Fruit fly (Drosophila melanogaster) S2 (cell line): Measurements from ENCODE around the gene CG18787.

ENCODE experiments used
- CG8478 ChIP-seq: fragments of >200 bp; optimal IDR thresholded peaks from 2 replicates; lab custom pipeline; 2018
- CTCF ChIP-seq, 2 experiments: fragments of >200 bp; optimal IDR thresholded peaks; 2 replicates each; lab custom pipeline; 2018

dm6 chr2L:12045578-12045940 lies 46.4 kb upstream of the CG18787 start:
- TF ChIP-seq CG8478 (lab: Kevin White, UChicago): no peak
- no peak for TF ChIP-seq CTCF (optimal IDR thresholded peaks at IDR 0.05; lab: Kevin White, UChicago)
